Fruit fly (Drosophila melanogaster) whole organism, embryonic: ENCODE data around the gene nbs.

Experiments used
- Bgb ChIP-seq: fragments of 200-800 bp; sonication (Bioruptor generic); IDR thresholded peaks from 2 replicates; pipeline ENCODE4 v1.3.6; 2022; ENCODE audit warnings: missing biosample characterization, missing genetic modification characterization; ENCODE audit not compliant: partially characterized antibody
- CG11504 ChIP-seq: fragments of 200-800 bp; sonication (Bioruptor generic); optimal IDR thresholded peaks from 3 replicates; lab custom pipeline; 2019; ENCODE audit warnings: missing biosample characterization, mild to moderate bottlenecking, missing genetic modification characterization, moderate library complexity
- CG11695 ChIP-seq: fragments of 200-800 bp; sonication (Bioruptor generic); IDR thresholded peaks from 3 replicates; pipeline ENCODE4 v1.3.6; 2022; ENCODE audit warnings: missing biosample characterization, missing genetic modification characterization
- CG11723 ChIP-seq: fragments of 200-800 bp; sonication (Bioruptor generic); optimal IDR thresholded peaks from 2 replicates; lab custom pipeline; 2017; ENCODE audit warnings: missing biosample characterization, mild to moderate bottlenecking, missing genetic modification characterization
- CG12219 ChIP-seq: fragments of 200-800 bp; sonication (Bioruptor generic); optimal IDR thresholded peaks from 3 replicates; lab custom pipeline; 2018; ENCODE audit warnings: missing biosample characterization, mild to moderate bottlenecking, missing genetic modification characterization
- CG14965 ChIP-seq: fragments of 200-800 bp; sonication (Bioruptor generic); optimal IDR thresholded peaks from 2 replicates; lab custom pipeline; 2016; ENCODE audit warnings: missing biosample characterization, missing genetic modification characterization, borderline replicate concordance
- CG17359 ChIP-seq: fragments of 200-800 bp; sonication (Bioruptor generic); optimal IDR thresholded peaks from 3 replicates; lab custom pipeline; 2018; ENCODE audit warnings: missing biosample characterization, mild to moderate bottlenecking, missing genetic modification characterization, moderate library complexity
- CG18476 ChIP-seq: fragments of 200-800 bp; sonication (Bioruptor generic); optimal IDR thresholded peaks from 2 replicates; lab custom pipeline; 2016; ENCODE audit warnings: missing biosample characterization, mild to moderate bottlenecking, missing genetic modification characterization
- CG2199 ChIP-seq: fragments of 200-800 bp; sonication (Bioruptor generic); IDR thresholded peaks from 3 replicates; pipeline ENCODE4 v1.3.6; 2022; ENCODE audit warnings: missing biosample characterization, missing genetic modification characterization
- CG30431 ChIP-seq: fragments of 200-800 bp; sonication (Bioruptor generic); optimal IDR thresholded peaks from 2 replicates; lab custom pipeline; 2017; ENCODE audit warnings: missing biosample characterization, missing genetic modification characterization
- CG31365 ChIP-seq: fragments of 200-800 bp; sonication (Bioruptor generic); optimal IDR thresholded peaks from 2 replicates; lab custom pipeline; 2018; ENCODE audit warnings: missing biosample characterization, mild to moderate bottlenecking, missing genetic modification characterization
- CG32772 ChIP-seq: fragments of 200-800 bp; sonication (Bioruptor generic); IDR thresholded peaks from 2 replicates; pipeline ENCODE4 v1.3.6; 2022; ENCODE audit warnings: missing biosample characterization, missing genetic modification characterization
- CG33557 ChIP-seq: fragments of 200-800 bp; sonication (Bioruptor generic); optimal IDR thresholded peaks from 2 replicates; lab custom pipeline; 2019; ENCODE audit warnings: missing biosample characterization, mild to moderate bottlenecking, missing genetic modification characterization, moderate library complexity
- CG4424 ChIP-seq: fragments of 200-800 bp; sonication (Bioruptor generic); optimal IDR thresholded peaks from 3 replicates; lab custom pipeline; 2016; ENCODE audit warnings: missing biosample characterization, missing genetic modification characterization
- CG4707 ChIP-seq: fragments of 200-800 bp; sonication (Bioruptor generic); optimal IDR thresholded peaks from 2 replicates; lab custom pipeline; 2018; ENCODE audit warnings: missing biosample characterization, mild to moderate bottlenecking, missing genetic modification characterization, moderate library complexity
- CG4820 ChIP-seq: fragments of 200-800 bp; sonication (Bioruptor generic); optimal IDR thresholded peaks from 3 replicates; lab custom pipeline; 2016; ENCODE audit warnings: missing biosample characterization, missing genetic modification characterization
- CG7372 ChIP-seq: fragments of 200-800 bp; sonication (Bioruptor generic); IDR thresholded peaks from 2 replicates; pipeline ENCODE4 v1.3.6; 2022; ENCODE audit warnings: missing biosample characterization, missing genetic modification characterization
- CG7745 ChIP-seq: fragments of 200-800 bp; sonication (Bioruptor generic); optimal IDR thresholded peaks from 2 replicates; lab custom pipeline; 2018; ENCODE audit warnings: missing biosample characterization, mild to moderate bottlenecking, missing genetic modification characterization, moderate library complexity
- CrebB ChIP-seq: fragments of 200-800 bp; sonication (Bioruptor generic); optimal IDR thresholded peaks from 3 replicates; lab custom pipeline; 2018; ENCODE audit warnings: missing biosample characterization, mild to moderate bottlenecking, missing genetic modification characterization
- Dek ChIP-seq: fragments of 200-800 bp; sonication (Bioruptor generic); optimal IDR thresholded peaks from 3 replicates; lab custom pipeline; 2019; ENCODE audit warnings: missing biosample characterization, mild to moderate bottlenecking, missing genetic modification characterization, moderate library complexity
- Hey ChIP-seq: fragments of 200-800 bp; sonication (Bioruptor generic); optimal IDR thresholded peaks from 3 replicates; lab custom pipeline; 2018; ENCODE audit warnings: missing biosample characterization, mild to moderate bottlenecking, missing genetic modification characterization
- NfI ChIP-seq: fragments of 200-800 bp; sonication (Bioruptor generic); optimal IDR thresholded peaks from 3 replicates; lab custom pipeline; 2018; ENCODE audit warnings: missing biosample characterization, mild to moderate bottlenecking, missing genetic modification characterization, moderate library complexity
- Pdp1 ChIP-seq, 2 experiments: fragments of 200-800 bp; sonication (Bioruptor generic); optimal IDR thresholded peaks; 3 replicates each; lab custom pipeline; 2016; ENCODE audit warnings: missing biosample characterization in 2 of 2, missing genetic modification characterization in 2 of 2, mild to moderate bottlenecking in 1 of 2, moderate library complexity in 1 of 2
- Usf ChIP-seq: fragments of 200-800 bp; sonication (Bioruptor generic); optimal IDR thresholded peaks from 2 replicates; lab custom pipeline; 2017; ENCODE audit warnings: missing genotype, missing biosample characterization, missing genetic modification characterization
- ash1 ChIP-seq: fragments of 200-800 bp; sonication (Bioruptor generic); optimal IDR thresholded peaks from 2 replicates; lab custom pipeline; 2018; ENCODE audit warnings: missing biosample characterization, mild to moderate bottlenecking, missing genetic modification characterization
- bbx ChIP-seq: fragments of 200-800 bp; sonication (Bioruptor generic); IDR thresholded peaks from 2 replicates; pipeline ENCODE4 v1.3.6; 2022; ENCODE audit warnings: missing biosample characterization, missing genetic modification characterization; ENCODE audit not compliant: partially characterized antibody
- bigmax ChIP-seq: fragments of 200-800 bp; sonication (Bioruptor generic); optimal IDR thresholded peaks from 2 replicates; lab custom pipeline; 2018; ENCODE audit warnings: missing biosample characterization, mild to moderate bottlenecking, missing genetic modification characterization
- caup ChIP-seq: fragments of 200-800 bp; sonication (Bioruptor generic); optimal IDR thresholded peaks from 3 replicates; lab custom pipeline; 2017; ENCODE audit warnings: missing biosample characterization, mild to moderate bottlenecking, missing genetic modification characterization, moderate library complexity; ENCODE audit not compliant: severe bottlenecking
- emc ChIP-seq: fragments of 200-800 bp; sonication (Bioruptor generic); optimal IDR thresholded peaks from 2 replicates; lab custom pipeline; 2016; ENCODE audit warnings: missing biosample characterization, missing genetic modification characterization
- h ChIP-seq: fragments of >200 bp; optimal IDR thresholded peaks from 2 replicates; lab custom pipeline; 2017
- ham ChIP-seq: fragments of 200-800 bp; sonication (Bioruptor generic); IDR thresholded peaks from 2 replicates; pipeline ENCODE4 v1.3.6; 2022; ENCODE audit warnings: missing biosample characterization, missing genetic modification characterization
- hkb ChIP-seq, 2 experiments: fragments of 200-800 bp in 1 of 2; fragments of >200 bp in 1 of 2; sonication (Bioruptor generic) in 1 of 2; IDR thresholded peaks in 1 of 2; optimal IDR thresholded peaks in 1 of 2; 2 replicates each; pipeline versions ENCODE4 v1.3.6 to Lab custom; 2017 to 2022; ENCODE audit warnings: missing biosample characterization in 1 of 2, missing genetic modification characterization in 1 of 2
- ind ChIP-seq: fragments of 200-800 bp; sonication (Bioruptor generic); optimal IDR thresholded peaks from 3 replicates; lab custom pipeline; 2016; ENCODE audit warnings: missing biosample characterization, missing genetic modification characterization
- lov ChIP-seq, 2 experiments: fragments of 200-800 bp in 1 of 2; fragments of >200 bp in 1 of 2; sonication (Bioruptor generic) in 1 of 2; IDR thresholded peaks in 1 of 2; optimal IDR thresholded peaks in 1 of 2; 2 replicates in 1 of 2; 3 replicates in 1 of 2; pipeline versions ENCODE4 v1.3.6 to Lab custom; 2017 to 2022; ENCODE audit warnings: missing biosample characterization in 1 of 2, missing genetic modification characterization in 1 of 2
- luna ChIP-seq: fragments of 200-800 bp; sonication (Bioruptor generic); optimal IDR thresholded peaks from 2 replicates; lab custom pipeline; 2016; ENCODE audit warnings: missing biosample characterization, missing genetic modification characterization
- maf-S ChIP-seq: fragments of 200-800 bp; sonication (Bioruptor generic); optimal IDR thresholded peaks from 2 replicates; lab custom pipeline; 2016; ENCODE audit warnings: missing biosample characterization, missing genetic modification characterization
- mam ChIP-seq: fragments of 200-800 bp; sonication (Bioruptor generic); optimal IDR thresholded peaks from 3 replicates; lab custom pipeline; 2016; ENCODE audit warnings: missing biosample characterization, missing genetic modification characterization
- mld ChIP-seq: fragments of 200-800 bp; sonication (Bioruptor generic); IDR thresholded peaks from 3 replicates; pipeline ENCODE4 v1.3.6; 2022; ENCODE audit warnings: missing biosample characterization, missing genetic modification characterization; ENCODE audit not compliant: partially characterized antibody
- oc ChIP-seq: fragments of 200-800 bp; sonication (Bioruptor generic); optimal IDR thresholded peaks from 2 replicates; lab custom pipeline; 2018; ENCODE audit warnings: missing biosample characterization, mild to moderate bottlenecking, missing genetic modification characterization, moderate library complexity
- peb ChIP-seq: fragments of 200-800 bp; sonication (Bioruptor generic); IDR thresholded peaks from 2 replicates; pipeline ENCODE4 v1.3.6; 2022; ENCODE audit warnings: missing biosample characterization, missing genetic modification characterization
- pfk ChIP-seq: fragments of 200-800 bp; sonication (Bioruptor generic); optimal IDR thresholded peaks from 2 replicates; lab custom pipeline; 2018; ENCODE audit warnings: missing biosample characterization, mild to moderate bottlenecking, missing genetic modification characterization, moderate library complexity
- phol ChIP-seq: fragments of 200-800 bp; sonication (Bioruptor generic); optimal IDR thresholded peaks from 3 replicates; lab custom pipeline; 2018; ENCODE audit warnings: missing biosample characterization, mild to moderate bottlenecking, missing genetic modification characterization, moderate library complexity
- row ChIP-seq: fragments of 200-800 bp; sonication (Bioruptor generic); IDR thresholded peaks from 3 replicates; pipeline ENCODE4 v1.3.6; 2022; ENCODE audit warnings: missing biosample characterization, missing genetic modification characterization
- sd ChIP-seq: fragments of 200-800 bp; sonication (Bioruptor generic); optimal IDR thresholded peaks from 3 replicates; lab custom pipeline; 2018; ENCODE audit warnings: missing biosample characterization, mild to moderate bottlenecking, missing genetic modification characterization, moderate library complexity
- sens-2 ChIP-seq: fragments of 200-800 bp; sonication (Bioruptor generic); IDR thresholded peaks from 2 replicates; pipeline ENCODE4 v1.3.6; 2022; ENCODE audit warnings: missing biosample characterization, missing genetic modification characterization
- slp2 ChIP-seq: fragments of 200-800 bp; sonication (Bioruptor generic); optimal IDR thresholded peaks from 2 replicates; lab custom pipeline; 2016; ENCODE audit warnings: missing biosample characterization, missing genetic modification characterization
- vvl ChIP-seq: fragments of 200-800 bp; sonication (Bioruptor generic); IDR thresholded peaks from 2 replicates; pipeline ENCODE4 v1.3.6; 2022; ENCODE audit warnings: missing biosample characterization, missing genetic modification characterization

nbs gene

DNA sequence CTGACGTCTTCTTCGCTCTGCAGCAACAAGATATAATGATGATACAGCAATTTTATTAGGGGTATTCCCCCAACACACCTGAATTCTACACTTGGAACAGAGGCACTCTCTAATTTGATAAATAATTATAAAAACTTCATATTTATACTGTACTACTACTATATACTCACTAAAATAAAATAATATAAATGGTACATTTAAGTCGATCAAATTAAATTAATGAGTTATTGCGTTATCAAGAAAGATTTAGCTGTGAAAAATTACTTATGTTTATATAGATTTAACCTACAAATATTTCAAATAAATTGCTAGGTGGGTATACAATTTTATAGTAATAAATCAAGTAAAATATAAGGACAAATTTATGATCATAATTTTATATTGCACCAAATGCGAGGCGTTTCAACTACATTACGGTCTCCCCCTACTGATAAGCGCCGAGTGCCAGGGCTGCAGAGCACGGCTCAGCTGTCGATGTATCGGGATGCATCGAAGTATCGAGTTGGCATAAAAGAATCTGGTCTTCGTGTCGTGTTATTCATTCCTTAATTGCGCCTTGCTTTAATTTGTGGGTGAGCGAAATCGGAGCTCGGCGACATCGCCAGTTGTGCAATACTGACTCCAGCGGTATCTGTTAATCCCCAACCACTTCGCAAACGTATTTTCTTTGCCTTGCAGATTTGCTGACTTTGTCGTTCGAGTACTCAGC, 9.0 kb downstream of the nbs start, which contains the start of gene vsg (continued):
- TF ChIP-seq CG7372 (GFP tag; lab: Robert Waterston, UW) (peak; percentile 58), phol (peak; percentile 90), Dek (tag; lab: Kevin White, UChicago) (peak; percentile 81), CrebB (peak; percentile 6), slp2 (GFP tag; lab: Kevin White, UChicago) (peak; percentile 0), Usf (GFP tag; lab: Kevin White, UChicago) (peak; percentile 69), CG4707 (GFP tag; lab: Kevin White, UChicago) (no peak), CG7745 (tag; lab: Kevin White, UChicago) (no peak), CG31365 (no peak), peb (0 out of 2 replicates have a peak, but pooled peaks have one; percentile 16), NfI (GFP tag; lab: Kevin White, UChicago) (peak; percentile 71), CG33557 (GFP tag; lab: Kevin White, UChicago) (peak; percentile 75), oc (tag; lab: Kevin White, UChicago) (peak; percentile 46), ash1 (GFP tag; lab: Kevin White, UChicago) (no peak), mld (peak; percentile 79; the same call in 2 of the 3 replicates), ind (peak; percentile 72), h (lab: Kevin White, UChicago) (no peak), emc (peak; percentile 15), caup (peak; percentile 54), ham (GFP tag; lab: Robert Waterston, UW) (no peak), row (GFP tag; lab: Robert Waterston, UW) (peak; percentile 92), sens-2 (GFP tag; lab: Robert Waterston, UW) (no peak), CG18476 (GFP tag; lab: Kevin White, UChicago) (peak; percentile 75), Pdp1 (GFP tag; optimal IDR thresholded peaks at IDR 0.05; lab: Kevin White, UChicago) (peak; percentile 57 to 74), CG2199 (0 out of 3 replicates have a peak, but pooled peaks have one; percentile 29), lov (optimal IDR thresholded peaks at IDR 0.05; lab: Kevin White, UChicago) (no peak), lov (GFP tag; IDR thresholded peaks at IDR 0.05; lab: Robert Waterston, UW) (peak; percentile 59; the same call in 1 of the 3 replicates), bigmax (no peak), Bgb (GFP tag; lab: Robert Waterston, UW) (peak; percentile 92), pfk (GFP tag; lab: Kevin White, UChicago) (no peak), CG4424 (GFP tag; lab: Kevin White, UChicago) (peak; percentile 73), bbx (GFP tag; lab: Robert Waterston, UW) (peak; percentile 96), Hey (tag; lab: Kevin White, UChicago) (peak; percentile 49), mam (GFP tag; lab: Kevin White, UChicago) (peak; percentile 68), CG11723 (GFP tag; lab: Kevin White, UChicago) (peak; percentile 42), maf-S (GFP tag; lab: Kevin White, UChicago) (peak; percentile 38), CG32772 (peak; percentile 59; the same call in 1 of the 2 replicates), CG4820 (GFP tag; lab: Kevin White, UChicago) (peak; percentile 70), CG12219 (GFP tag; lab: Kevin White, UChicago) (no peak), CG30431 (peak; percentile 62), sd (tag; lab: Kevin White, UChicago) (peak; percentile 16), CG17359 (tag; lab: Kevin White, UChicago) (peak; percentile 71), CG11695 (GFP tag; lab: Robert Waterston, UW) (peak; percentile 67; the same call in 1 of the 3 replicates), luna (GFP tag; lab: Kevin White, UChicago) (no peak), hkb (optimal IDR thresholded peaks at IDR 0.05; lab: Kevin White, UChicago) (no peak), hkb (GFP tag; IDR thresholded peaks at IDR 0.05; lab: Robert Waterston, UW) (peak; percentile 53; the same call in 1 of the 2 replicates), CG11504 (tag; lab: Kevin White, UChicago) (peak; percentile 89), CG14965 (GFP tag; lab: Kevin White, UChicago) (no peak), vvl (GFP tag; lab: Robert Waterston, UW) (peak; percentile 69)
